Fruit fly (Drosophila melanogaster) whole organism, embryonic: ENCODE measurements around the gene CG15247.

Experiments
- CG10321 ChIP-seq: fragments of 200-800 bp; sonication (Bioruptor generic); IDR thresholded peaks from 2 replicates; pipeline ENCODE4 v1.3.6; 2022; ENCODE audit warnings: missing biosample characterization, missing genetic modification characterization
- CG10366 ChIP-seq: fragments of 200-800 bp; sonication (Bioruptor generic); IDR thresholded peaks from 2 replicates; pipeline ENCODE4 v1.3.6; 2022; ENCODE audit warnings: missing biosample characterization, missing genetic modification characterization
- CG11456 ChIP-seq: fragments of 200-800 bp; sonication (Bioruptor generic); IDR thresholded peaks from 3 replicates; pipeline ENCODE4 v1.3.6; 2022; ENCODE audit warnings: missing biosample characterization, missing genetic modification characterization
- CG12071 ChIP-seq: fragments of 200-800 bp; sonication (Bioruptor generic); optimal IDR thresholded peaks from 3 replicates; lab custom pipeline; 2018; ENCODE audit warnings: missing biosample characterization, mild to moderate bottlenecking, missing genetic modification characterization
- CG12299 ChIP-seq: fragments of 200-800 bp; sonication (Bioruptor generic); optimal IDR thresholded peaks from 2 replicates; lab custom pipeline; 2018; ENCODE audit warnings: missing biosample characterization, mild to moderate bottlenecking, missing genetic modification characterization
- CG13894 ChIP-seq: fragments of 200-800 bp; sonication (Bioruptor generic); optimal IDR thresholded peaks from 3 replicates; lab custom pipeline; 2018; ENCODE audit warnings: missing biosample characterization, mild to moderate bottlenecking, missing genetic modification characterization, moderate library complexity
- CG1529 ChIP-seq: fragments of 200-800 bp; sonication (Bioruptor generic); optimal IDR thresholded peaks from 3 replicates; lab custom pipeline; 2018; ENCODE audit warnings: missing biosample characterization, missing genetic modification characterization
- CG15696 ChIP-seq: fragments of 200-800 bp; sonication (Bioruptor generic); optimal IDR thresholded peaks from 2 replicates; lab custom pipeline; 2019; ENCODE audit warnings: missing biosample characterization, mild to moderate bottlenecking, missing genetic modification characterization, moderate library complexity
- CG17361 ChIP-seq: fragments of 200-800 bp; sonication (Bioruptor generic); IDR thresholded peaks from 3 replicates; pipeline ENCODE4 v1.3.6; 2022; ENCODE audit warnings: missing biosample characterization, missing genetic modification characterization
- CG2678 ChIP-seq: fragments of 200-800 bp; sonication (Bioruptor generic); optimal IDR thresholded peaks from 3 replicates; lab custom pipeline; 2019; ENCODE audit warnings: missing biosample characterization, mild to moderate bottlenecking, missing genetic modification characterization, moderate library complexity
- CG30403 ChIP-seq: fragments of 200-800 bp; sonication (Bioruptor generic); optimal IDR thresholded peaks from 3 replicates; lab custom pipeline; 2016; ENCODE audit warnings: missing biosample characterization, missing genetic modification characterization
- CG32532 ChIP-seq: fragments of 200-800 bp; sonication (Bioruptor generic); IDR thresholded peaks from 2 replicates; pipeline ENCODE4 v1.3.6; 2022; ENCODE audit warnings: missing biosample characterization, missing genetic modification characterization
- CG34376 ChIP-seq: fragments of 200-800 bp; sonication (Bioruptor generic); optimal IDR thresholded peaks from 2 replicates; lab custom pipeline; 2018; ENCODE audit warnings: missing biosample characterization, mild to moderate bottlenecking, missing genetic modification characterization
- CG4730 ChIP-seq: fragments of 200-800 bp; sonication (Bioruptor generic); IDR thresholded peaks from 2 replicates; pipeline ENCODE4 v1.3.6; 2022; ENCODE audit warnings: missing biosample characterization, missing genetic modification characterization
- CG6254 ChIP-seq: fragments of 200-800 bp; sonication (Bioruptor generic); optimal IDR thresholded peaks from 3 replicates; lab custom pipeline; 2017; ENCODE audit warnings: mild to moderate bottlenecking, missing biosample characterization, missing genetic modification reagents, missing genetic modification characterization
- CG6791 ChIP-seq: fragments of 200-800 bp; sonication (Bioruptor generic); IDR thresholded peaks from 3 replicates; pipeline ENCODE4 v1.3.6; 2022; ENCODE audit warnings: missing biosample characterization, missing genetic modification characterization; ENCODE audit not compliant: partially characterized antibody
- CG7372 ChIP-seq: fragments of 200-800 bp; sonication (Bioruptor generic); IDR thresholded peaks from 2 replicates; pipeline ENCODE4 v1.3.6; 2022; ENCODE audit warnings: missing biosample characterization, missing genetic modification characterization
- CG8359 ChIP-seq: fragments of 200-800 bp; sonication (Bioruptor generic); optimal IDR thresholded peaks from 2 replicates; lab custom pipeline; 2017; ENCODE audit warnings: missing biosample characterization, mild to moderate bottlenecking, missing genetic modification characterization, borderline replicate concordance
- CG9876 ChIP-seq: fragments of 200-800 bp; sonication (Bioruptor generic); optimal IDR thresholded peaks from 2 replicates; lab custom pipeline; 2016; ENCODE audit warnings: missing biosample characterization, missing genetic modification characterization
- Dll ChIP-seq: fragments of 200-800 bp; sonication (Bioruptor generic); IDR thresholded peaks from 4 replicates; pipeline ENCODE4 v1.3.6; 2022; ENCODE audit warnings: missing biosample characterization, missing genetic modification characterization; ENCODE audit not compliant: partially characterized antibody
- E2f2 ChIP-seq: fragments of 200-800 bp; sonication (Bioruptor generic); IDR thresholded peaks from 2 replicates; pipeline ENCODE4 v1.3.6; 2022; ENCODE audit warnings: missing biosample characterization, missing genetic modification characterization
- ERR ChIP-seq: fragments of 200-800 bp; sonication (Bioruptor generic); optimal IDR thresholded peaks from 2 replicates; lab custom pipeline; 2016; ENCODE audit warnings: missing biosample characterization, missing genetic modification characterization
- Eip74EF ChIP-seq, 2 experiments: fragments of 200-800 bp in 1 of 2; fragments of >200 bp in 1 of 2; sonication (Bioruptor generic) in 1 of 2; optimal IDR thresholded peaks; 2 replicates each; lab custom pipeline; 2017 to 2019; ENCODE audit warnings: missing biosample characterization in 2 of 2, missing genetic modification characterization in 2 of 2, mild to moderate bottlenecking in 1 of 2, moderate library complexity in 1 of 2
- Gsc ChIP-seq: fragments of 200-800 bp; sonication (Bioruptor generic); IDR thresholded peaks from 2 replicates; pipeline ENCODE4 v1.3.6; 2022; ENCODE audit warnings: missing biosample characterization, missing genetic modification characterization
- Hand ChIP-seq: fragments of 200-800 bp; sonication (Bioruptor generic); optimal IDR thresholded peaks from 2 replicates; lab custom pipeline; 2017; ENCODE audit warnings: mild to moderate bottlenecking, missing biosample characterization, missing genetic modification reagents, missing genetic modification characterization
- Hmx ChIP-seq: fragments of 200-800 bp; sonication (Bioruptor generic); optimal IDR thresholded peaks from 2 replicates; lab custom pipeline; 2016; ENCODE audit warnings: missing biosample characterization, missing genetic modification characterization
- MESR4 ChIP-seq: fragments of 200-800 bp; sonication (Bioruptor generic); optimal IDR thresholded peaks from 2 replicates; lab custom pipeline; 2018; ENCODE audit warnings: missing biosample characterization, mild to moderate bottlenecking, missing genetic modification characterization, moderate library complexity
- Meics ChIP-seq: fragments of 200-800 bp; sonication (Bioruptor generic); optimal IDR thresholded peaks from 2 replicates; lab custom pipeline; 2017; ENCODE audit warnings: missing biosample characterization, mild to moderate bottlenecking, missing genetic modification characterization
- NfI ChIP-seq: fragments of 200-800 bp; sonication (Bioruptor generic); optimal IDR thresholded peaks from 3 replicates; lab custom pipeline; 2018; ENCODE audit warnings: missing biosample characterization, mild to moderate bottlenecking, missing genetic modification characterization, moderate library complexity
- Optix ChIP-seq: fragments of 200-800 bp; sonication (Bioruptor generic); IDR thresholded peaks from 3 replicates; pipeline ENCODE4 v1.3.6; 2022; ENCODE audit warnings: missing biosample characterization, missing genetic modification characterization
- Six4 ChIP-seq: fragments of 200-800 bp; sonication (Bioruptor generic); optimal IDR thresholded peaks from 2 replicates; lab custom pipeline; 2016; ENCODE audit warnings: missing biosample characterization, missing genetic modification characterization
- Stat92E ChIP-seq, 3 experiments: fragments of >200 bp in 2 of 3; fragments of 200-800 bp in 1 of 3; sonication (Bioruptor generic) in 1 of 3; optimal IDR thresholded peaks; 2 replicates each; lab custom pipeline; 2017 to 2019; ENCODE audit warnings: missing biosample characterization in 3 of 3, missing genetic modification characterization in 3 of 3, mild to moderate bottlenecking in 1 of 3, moderate library complexity in 1 of 3
- Trl ChIP-seq, 3 experiments: fragments of >200 bp in 2 of 3; fragments of 200-800 bp in 1 of 3; sonication (Bioruptor generic) in 1 of 3; optimal IDR thresholded peaks; 2 replicates in 1 of 3; 3 replicates in 2 of 3; lab custom pipeline; 2016 to 2017; ENCODE audit warnings: missing biosample characterization in 1 of 3, missing genetic modification characterization in 1 of 3
- Xbp1 ChIP-seq: fragments of 200-800 bp; sonication (Bioruptor generic); optimal IDR thresholded peaks from 3 replicates; lab custom pipeline; 2016; ENCODE audit warnings: missing biosample characterization, mild to moderate bottlenecking, missing genetic modification characterization
- YL-1 ChIP-seq: fragments of 200-800 bp; sonication (Bioruptor generic); optimal IDR thresholded peaks from 3 replicates; lab custom pipeline; 2017; ENCODE audit warnings: missing biosample characterization, mild to moderate bottlenecking, missing genetic modification characterization
- ab ChIP-seq: fragments of 200-800 bp; sonication (Bioruptor generic); optimal IDR thresholded peaks from 2 replicates; lab custom pipeline; 2016; ENCODE audit warnings: missing biosample characterization, missing genetic modification characterization
- ase ChIP-seq: fragments of 200-800 bp; sonication (Bioruptor generic); IDR thresholded peaks from 3 replicates; pipeline ENCODE4 v1.3.6; 2022; ENCODE audit warnings: missing biosample characterization, missing genetic modification characterization
- bbx ChIP-seq: fragments of 200-800 bp; sonication (Bioruptor generic); IDR thresholded peaks from 2 replicates; pipeline ENCODE4 v1.3.6; 2022; ENCODE audit warnings: missing biosample characterization, missing genetic modification characterization; ENCODE audit not compliant: partially characterized antibody
- bcd ChIP-seq: fragments of 200-800 bp; sonication (Bioruptor generic); optimal IDR thresholded peaks from 2 replicates; lab custom pipeline; 2017; ENCODE audit warnings: missing biosample characterization, mild to moderate bottlenecking, missing genetic modification characterization
- croc ChIP-seq: fragments of 200-800 bp; sonication (Bioruptor generic); conservative IDR thresholded peaks from 3 replicates; pipeline ENCODE4 v1.3.6; 2022; ENCODE audit warnings: missing biosample characterization, missing genetic modification characterization
- dpn ChIP-seq, 2 experiments: fragments of 200-800 bp; sonication (Bioruptor generic); optimal IDR thresholded peaks; 3 replicates each; lab custom pipeline; 2016; ENCODE audit warnings: missing biosample characterization in 2 of 2, missing genetic modification characterization in 2 of 2
- eyg ChIP-seq: fragments of 200-800 bp; sonication (Bioruptor generic); optimal IDR thresholded peaks from 3 replicates; lab custom pipeline; 2016; ENCODE audit warnings: missing biosample characterization, missing genetic modification characterization
- fd96Cb ChIP-seq: fragments of 200-800 bp; sonication (Bioruptor generic); optimal IDR thresholded peaks from 2 replicates; lab custom pipeline; 2018; ENCODE audit warnings: missing biosample characterization, mild to moderate bottlenecking, missing genetic modification characterization, moderate library complexity
- prd ChIP-seq, 3 experiments: fragments of >200 bp in 2 of 3; fragments of 200-800 bp in 1 of 3; sonication (Bioruptor generic) in 1 of 3; optimal IDR thresholded peaks in 2 of 3; IDR thresholded peaks in 1 of 3; 2 replicates in 2 of 3; 3 replicates in 1 of 3; pipeline versions ENCODE4 v1.3.6 to Lab custom; 2017 to 2022; ENCODE audit warnings: missing biosample characterization in 1 of 3, missing genetic modification characterization in 1 of 3
- slbo ChIP-seq: fragments of 200-800 bp; sonication (Bioruptor generic); IDR thresholded peaks from 2 replicates; pipeline ENCODE4 v1.3.6; 2022; ENCODE audit warnings: missing biosample characterization, missing genetic modification characterization
- tna ChIP-seq: fragments of 200-800 bp; sonication (Bioruptor generic); IDR thresholded peaks from 2 replicates; pipeline ENCODE4 v1.3.6; 2022; ENCODE audit warnings: missing biosample characterization, missing genetic modification characterization; ENCODE audit not compliant: partially characterized antibody
- tx ChIP-seq: fragments of 200-800 bp; sonication (Bioruptor generic); optimal IDR thresholded peaks from 2 replicates; lab custom pipeline; 2016; ENCODE audit warnings: missing biosample characterization, missing genetic modification characterization
- unc-4 ChIP-seq: fragments of 200-800 bp; sonication (Bioruptor generic); IDR thresholded peaks from 2 replicates; pipeline ENCODE4 v1.3.6; 2022; ENCODE audit warnings: missing biosample characterization, missing genetic modification characterization; ENCODE audit not compliant: partially characterized antibody
- zfh1 ChIP-seq: fragments of 200-800 bp; sonication (Bioruptor generic); IDR thresholded peaks from 3 replicates; pipeline ENCODE4 v1.3.6; 2022; ENCODE audit warnings: missing biosample characterization, missing genetic modification characterization

Gene CG15247

dm6 chrX:9909384-9909783 lies 32.9 kb upstream of the CG15247 start (continued):
- peak; percentile 45 for TF ChIP-seq slbo (GFP tag; lab: Robert Waterston, UW)
- TF ChIP-seq croc (GFP tag; lab: Robert Waterston, UW) = no peak
- TF ChIP-seq MESR4 (GFP tag; lab: Kevin White, UChicago) = no peak
- no peak for TF ChIP-seq ab (GFP tag; lab: Kevin White, UChicago)
- TF ChIP-seq unc-4 (GFP tag; lab: Robert Waterston, UW) = no peak
- no peak for TF ChIP-seq CG4730 (GFP tag; lab: Robert Waterston, UW)
- no peak for TF ChIP-seq CG30403 (GFP tag; lab: Kevin White, UChicago)
- 0 out of 3 replicates have a peak, but pooled peaks have one; percentile 49 for TF ChIP-seq CG11456 (GFP tag; lab: Robert Waterston, UW)
- TF ChIP-seq YL-1 (GFP tag; lab: Kevin White, UChicago) = no peak
- TF ChIP-seq Hand (GFP tag; lab: Kevin White, UChicago) = no peak
- no peak for TF ChIP-seq CG8359 (GFP tag; lab: Kevin White, UChicago)
- TF ChIP-seq CG13894 = no peak
- no peak for TF ChIP-seq eyg (GFP tag; lab: Kevin White, UChicago)
- TF ChIP-seq CG12071 (GFP tag; lab: Kevin White, UChicago) = no peak
- no peak for TF ChIP-seq CG12299 (tag; lab: Kevin White, UChicago)
- TF ChIP-seq CG15696 (tag; lab: Kevin White, UChicago) = no peak
- no peak for TF ChIP-seq CG9876 (GFP tag; lab: Kevin White, UChicago)
- no peak for TF ChIP-seq Eip74EF (GFP tag; optimal IDR thresholded peaks at IDR 0.05; lab: Kevin White, UChicago)
- TF ChIP-seq fd96Cb (tag; lab: Kevin White, UChicago) = no peak
- TF ChIP-seq CG10321 (GFP tag; lab: Robert Waterston, UW) = no peak
- TF ChIP-seq ase (GFP tag; lab: Robert Waterston, UW) = 0 out of 3 replicates have a peak, but pooled peaks have one; percentile 28
- TF ChIP-seq E2f2 (GFP tag; lab: Robert Waterston, UW) = no peak
- no peak for TF ChIP-seq bcd (GFP tag; lab: Kevin White, UChicago)
- TF ChIP-seq zfh1 (GFP tag; lab: Robert Waterston, UW) = no peak
- no peak for TF ChIP-seq tx
- TF ChIP-seq Dll (GFP tag; lab: Robert Waterston, UW) = no peak
- TF ChIP-seq CG6254 (GFP tag; lab: Kevin White, UChicago) = no peak
- TF ChIP-seq CG32532 (GFP tag; lab: Robert Waterston, UW) = peak; percentile 19; the same call in 1 of the 2 replicates
- no peak for TF ChIP-seq Gsc (GFP tag; lab: Robert Waterston, UW)
- no peak for TF ChIP-seq bbx (GFP tag; lab: Robert Waterston, UW)
- TF ChIP-seq CG1529 (GFP tag; lab: Kevin White, UChicago) = no peak
- TF ChIP-seq CG6791 = no peak
- TF ChIP-seq CG7372 = no peak
- TF ChIP-seq tna (GFP tag; lab: Robert Waterston, UW) = no peak
- peak; percentile 13; the same call in 1 of the 2 replicates for TF ChIP-seq CG10366 (GFP tag; lab: Robert Waterston, UW)
- TF ChIP-seq CG2678 = no peak
- TF ChIP-seq CG17361 (GFP tag; lab: Robert Waterston, UW) = no peak
- no peak for TF ChIP-seq Meics (GFP tag; lab: Kevin White, UChicago)
- no peak for TF ChIP-seq Stat92E (GFP tag; optimal IDR thresholded peaks at IDR 0.05; lab: Kevin White, UChicago)
- no peak for TF ChIP-seq Xbp1
- no peak for TF ChIP-seq Six4
- TF ChIP-seq Optix (GFP tag; lab: Robert Waterston, UW) = no peak
- no peak for TF ChIP-seq ERR (GFP tag; lab: Kevin White, UChicago)
- no peak for TF ChIP-seq CG34376 (GFP tag; lab: Kevin White, UChicago)
- TF ChIP-seq NfI (GFP tag; lab: Kevin White, UChicago) = no peak
- no peak for TF ChIP-seq prd (optimal IDR thresholded peaks at IDR 0.05; lab: Kevin White, UChicago)
- peak; percentile 34; the same call in 1 of the 3 replicates for TF ChIP-seq prd (GFP tag; IDR thresholded peaks at IDR 0.05; lab: Robert Waterston, UW)
- TF ChIP-seq Trl (optimal IDR thresholded peaks at IDR 0.05; lab: Kevin White, UChicago) = no peak
- no peak for TF ChIP-seq Trl (GFP tag; optimal IDR thresholded peaks at IDR 0.05; lab: Kevin White, UChicago)
- TF ChIP-seq Hmx = no peak
- no peak for TF ChIP-seq dpn (GFP tag; optimal IDR thresholded peaks at IDR 0.05; lab: Kevin White, UChicago)
